Worm (Caenorhabditis elegans): ENCODE results near the gene set-16.

DNA sequence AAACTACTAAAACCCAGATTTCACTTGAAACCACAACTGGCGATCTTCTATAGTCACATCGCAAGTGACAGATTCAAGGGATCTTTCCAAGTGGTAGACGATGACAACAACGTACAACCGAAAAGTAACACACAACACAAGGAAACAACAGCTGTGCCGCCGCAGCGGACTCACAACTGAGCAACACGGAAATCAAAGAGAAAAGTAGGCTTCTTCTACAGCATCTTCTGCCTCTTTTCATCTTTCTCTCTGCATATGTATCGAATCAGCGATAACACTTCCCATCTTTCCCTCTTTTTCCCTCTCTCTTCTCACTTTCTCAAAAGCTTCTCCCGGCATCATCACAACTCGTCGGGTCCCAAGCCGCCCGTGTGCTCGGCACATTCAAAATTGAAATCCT is 26.9 kb upstream of the set-16 start, which contains the start of gene T12D8.9:
- TF ChIP-seq nhr-76 (tag; optimal IDR thresholded peaks at IDR 0.05) (no peak), elt-1 (tag; optimal IDR thresholded peaks at IDR 0.05; ENCODE audit: borderline replicate concordance, insufficient read depth) (no peak), pha-4 (tag; optimal IDR thresholded peaks at IDR 0.05) (no peak), drap-1 (GFP tag; optimal IDR thresholded peaks at IDR 0.05) (no peak), nhr-12 (tag; optimal IDR thresholded peaks at IDR 0.05) (no peak), lsy-2 (tag; optimal IDR thresholded peaks at IDR 0.05) (no peak), snpc-4 (tag; optimal IDR thresholded peaks at IDR 0.05) (no peak)
